Fruit fly (Drosophila melanogaster) whole organism, embryonic: ENCODE data around the gene CG42237.

Experiments
- Ada2b ChIP-seq: fragments of 200-800 bp; sonication (Bioruptor generic); IDR thresholded peaks from 2 replicates; pipeline ENCODE4 v1.3.6; 2022; ENCODE audit warnings: missing biosample characterization, missing genetic modification characterization
- Antp ChIP-seq: fragments of 200-800 bp; sonication (Bioruptor generic); optimal IDR thresholded peaks from 3 replicates; lab custom pipeline; 2016; ENCODE audit warnings: missing biosample characterization, missing genetic modification characterization
- Awh ChIP-seq: fragments of 200-800 bp; sonication (Bioruptor generic); IDR thresholded peaks from 2 replicates; pipeline ENCODE4, ENCODE4 v1.3.6; 2022; ENCODE audit warnings: missing biosample characterization, missing genetic modification characterization
- CG11695 ChIP-seq: fragments of 200-800 bp; sonication (Bioruptor generic); IDR thresholded peaks from 3 replicates; pipeline ENCODE4 v1.3.6; 2022; ENCODE audit warnings: missing biosample characterization, missing genetic modification characterization
- CG12219 ChIP-seq: fragments of 200-800 bp; sonication (Bioruptor generic); optimal IDR thresholded peaks from 3 replicates; lab custom pipeline; 2018; ENCODE audit warnings: missing biosample characterization, mild to moderate bottlenecking, missing genetic modification characterization
- CG12299 ChIP-seq: fragments of 200-800 bp; sonication (Bioruptor generic); optimal IDR thresholded peaks from 2 replicates; lab custom pipeline; 2018; ENCODE audit warnings: missing biosample characterization, mild to moderate bottlenecking, missing genetic modification characterization
- CG13775 ChIP-seq: fragments of 200-800 bp; sonication (Bioruptor generic); optimal IDR thresholded peaks from 3 replicates; lab custom pipeline; 2017; ENCODE audit warnings: missing biosample characterization, mild to moderate bottlenecking, missing genetic modification characterization
- CG14441 ChIP-seq: fragments of 200-800 bp; sonication (Bioruptor generic); IDR thresholded peaks from 2 replicates; pipeline ENCODE4 v1.3.6; 2022; ENCODE audit warnings: missing biosample characterization, missing genetic modification characterization
- CG14667 ChIP-seq: fragments of 200-800 bp; sonication (Bioruptor generic); IDR thresholded peaks from 2 replicates; pipeline ENCODE4 v1.3.6; 2022; ENCODE audit warnings: missing biosample characterization, missing genetic modification characterization
- CG15514 ChIP-seq: fragments of 200-800 bp; sonication (Bioruptor generic); optimal IDR thresholded peaks from 3 replicates; lab custom pipeline; 2017; ENCODE audit warnings: missing biosample characterization, missing genetic modification characterization, mild to moderate bottlenecking, moderate library complexity, missing genetic modification reagents
- CG1603 ChIP-seq: fragments of 200-800 bp; sonication (Bioruptor generic); optimal IDR thresholded peaks from 2 replicates; lab custom pipeline; 2019; ENCODE audit warnings: missing biosample characterization, mild to moderate bottlenecking, missing genetic modification characterization, moderate library complexity
- CG16779 ChIP-seq: fragments of 200-800 bp; sonication (Bioruptor generic); IDR thresholded peaks from 2 replicates; pipeline ENCODE4 v1.3.6; 2022; ENCODE audit warnings: missing biosample characterization, missing genetic modification characterization
- CG17361 ChIP-seq: fragments of 200-800 bp; sonication (Bioruptor generic); IDR thresholded peaks from 3 replicates; pipeline ENCODE4 v1.3.6; 2022; ENCODE audit warnings: missing biosample characterization, missing genetic modification characterization
- CG2889 ChIP-seq: fragments of 200-800 bp; sonication (Bioruptor generic); IDR thresholded peaks from 3 replicates; pipeline ENCODE4 v1.3.6; 2022; ENCODE audit warnings: missing biosample characterization, missing genetic modification characterization
- CG31365 ChIP-seq: fragments of 200-800 bp; sonication (Bioruptor generic); optimal IDR thresholded peaks from 2 replicates; lab custom pipeline; 2018; ENCODE audit warnings: missing biosample characterization, mild to moderate bottlenecking, missing genetic modification characterization
- CG31388 ChIP-seq: fragments of 200-800 bp; sonication (Bioruptor generic); optimal IDR thresholded peaks from 2 replicates; lab custom pipeline; 2016; ENCODE audit warnings: missing biosample characterization, missing genetic modification characterization
- CG32767 ChIP-seq: fragments of 200-800 bp; sonication (Bioruptor generic); IDR thresholded peaks from 2 replicates; pipeline ENCODE4 v1.3.6; 2022; ENCODE audit warnings: missing biosample characterization, missing genetic modification characterization
- CG34376 ChIP-seq: fragments of 200-800 bp; sonication (Bioruptor generic); optimal IDR thresholded peaks from 2 replicates; lab custom pipeline; 2018; ENCODE audit warnings: missing biosample characterization, mild to moderate bottlenecking, missing genetic modification characterization
- CG42726 ChIP-seq: fragments of 200-800 bp; sonication (Bioruptor generic); IDR thresholded peaks from 2 replicates; pipeline ENCODE4 v1.3.6; 2022; ENCODE audit warnings: missing biosample characterization, missing genetic modification characterization; ENCODE audit not compliant: partially characterized antibody
- CG6765 ChIP-seq: fragments of 200-800 bp; sonication (Bioruptor generic); optimal IDR thresholded peaks from 3 replicates; lab custom pipeline; 2017; ENCODE audit warnings: missing biosample characterization, mild to moderate bottlenecking, missing genetic modification characterization
- CG7963 ChIP-seq: fragments of 200-800 bp; sonication (Bioruptor generic); IDR thresholded peaks from 3 replicates; pipeline ENCODE4 v1.3.6; 2022; ENCODE audit warnings: missing biosample characterization, missing genetic modification characterization; ENCODE audit not compliant: partially characterized antibody
- CG8281 ChIP-seq: fragments of 200-800 bp; sonication (Bioruptor generic); optimal IDR thresholded peaks from 2 replicates; lab custom pipeline; 2018; ENCODE audit warnings: missing biosample characterization, mild to moderate bottlenecking, missing genetic modification characterization, moderate library complexity
- CG8388 ChIP-seq: fragments of 200-800 bp; sonication (Bioruptor generic); optimal IDR thresholded peaks from 2 replicates; lab custom pipeline; 2019; ENCODE audit warnings: missing biosample characterization, mild to moderate bottlenecking, missing genetic modification characterization, moderate library complexity
- CG9932 ChIP-seq: fragments of 200-800 bp; sonication (Bioruptor generic); IDR thresholded peaks from 2 replicates; pipeline ENCODE4 v1.3.6; 2022; ENCODE audit warnings: missing biosample characterization, missing genetic modification characterization
- CHES-1-like ChIP-seq: fragments of 200-800 bp; sonication (Bioruptor generic); optimal IDR thresholded peaks from 2 replicates; lab custom pipeline; 2016; ENCODE audit warnings: missing biosample characterization, missing genetic modification characterization
- Doc3 ChIP-seq: fragments of 200-800 bp; sonication (Bioruptor generic); IDR thresholded peaks from 3 replicates; pipeline ENCODE4 v1.3.6; 2022; ENCODE audit warnings: missing biosample characterization, missing genetic modification characterization; ENCODE audit not compliant: partially characterized antibody
- Dp ChIP-seq: fragments of 200-800 bp; sonication (Bioruptor generic); optimal IDR thresholded peaks from 2 replicates; lab custom pipeline; 2018; ENCODE audit warnings: missing biosample characterization, mild to moderate bottlenecking, missing genetic modification characterization, moderate library complexity
- GATAe ChIP-seq: fragments of 200-800 bp; sonication (Bioruptor generic); conservative IDR thresholded peaks from 2 replicates; pipeline ENCODE4 v1.3.6; 2022; ENCODE audit warnings: missing biosample characterization, missing genetic modification characterization
- Meics ChIP-seq: fragments of 200-800 bp; sonication (Bioruptor generic); optimal IDR thresholded peaks from 2 replicates; lab custom pipeline; 2017; ENCODE audit warnings: missing biosample characterization, mild to moderate bottlenecking, missing genetic modification characterization
- Nf-YC ChIP-seq: fragments of 200-800 bp; optimal IDR thresholded peaks from 3 replicates; lab custom pipeline; 2019; ENCODE audit warnings: missing biosample characterization, mild to moderate bottlenecking, missing genetic modification characterization, moderate library complexity
- TFAM ChIP-seq: fragments of 200-800 bp; sonication (Bioruptor generic); optimal IDR thresholded peaks from 2 replicates; lab custom pipeline; 2017; ENCODE audit warnings: missing biosample characterization, missing genetic modification characterization, inconsistent platforms
- Xbp1 ChIP-seq: fragments of 200-800 bp; sonication (Bioruptor generic); optimal IDR thresholded peaks from 3 replicates; lab custom pipeline; 2016; ENCODE audit warnings: missing biosample characterization, mild to moderate bottlenecking, missing genetic modification characterization
- Xrp1 ChIP-seq: fragments of 200-800 bp; sonication (Bioruptor generic); IDR thresholded peaks from 2 replicates; pipeline ENCODE4 v1.3.6; 2022; ENCODE audit warnings: missing biosample characterization, missing genetic modification characterization
- ab ChIP-seq: fragments of 200-800 bp; sonication (Bioruptor generic); optimal IDR thresholded peaks from 2 replicates; lab custom pipeline; 2016; ENCODE audit warnings: missing biosample characterization, missing genetic modification characterization
- abd-A ChIP-seq: fragments of 200-800 bp; sonication (Bioruptor generic); optimal IDR thresholded peaks from 3 replicates; lab custom pipeline; 2019; ENCODE audit warnings: missing biosample characterization, mild to moderate bottlenecking, missing genetic modification characterization, moderate library complexity
- bbx ChIP-seq: fragments of 200-800 bp; sonication (Bioruptor generic); IDR thresholded peaks from 2 replicates; pipeline ENCODE4 v1.3.6; 2022; ENCODE audit warnings: missing biosample characterization, missing genetic modification characterization; ENCODE audit not compliant: partially characterized antibody
- cato ChIP-seq: fragments of 200-800 bp; sonication (Bioruptor generic); optimal IDR thresholded peaks from 2 replicates; lab custom pipeline; 2016; ENCODE audit warnings: missing biosample characterization, missing genetic modification characterization, borderline replicate concordance
- chif ChIP-seq, 2 experiments: fragments of 200-800 bp; sonication (Bioruptor generic); optimal IDR thresholded peaks; 3 replicates each; lab custom pipeline; 2016; ENCODE audit warnings: missing biosample characterization in 2 of 2, missing genetic modification characterization in 2 of 2
- crol ChIP-seq: fragments of 200-800 bp; sonication (Bioruptor generic); IDR thresholded peaks from 2 replicates; pipeline ENCODE4 v1.3.6; 2022; ENCODE audit warnings: missing biosample characterization, missing genetic modification characterization
- crp ChIP-seq, 2 experiments: fragments of 200-800 bp; sonication (Bioruptor generic); optimal IDR thresholded peaks; 2 replicates in 1 of 2; 3 replicates in 1 of 2; lab custom pipeline; 2017; ENCODE audit warnings: missing biosample characterization in 2 of 2, missing genetic modification characterization in 2 of 2, mild to moderate bottlenecking in 1 of 2, moderate library complexity in 1 of 2
- fd64A ChIP-seq: fragments of 200-800 bp; sonication (Bioruptor generic); optimal IDR thresholded peaks from 3 replicates; lab custom pipeline; 2018; ENCODE audit warnings: missing biosample characterization, mild to moderate bottlenecking, missing genetic modification characterization
- grn ChIP-seq: fragments of 200-800 bp; sonication (Bioruptor generic); optimal IDR thresholded peaks from 3 replicates; lab custom pipeline; 2017; ENCODE audit warnings: missing biosample characterization, missing genetic modification characterization
- kah ChIP-seq: fragments of 200-800 bp; sonication (Bioruptor generic); optimal IDR thresholded peaks from 2 replicates; lab custom pipeline; 2018; ENCODE audit warnings: missing biosample characterization, mild to moderate bottlenecking, missing genetic modification characterization
- lola ChIP-seq, 3 experiments: fragments of >200 bp in 2 of 3; fragments of 200-800 bp in 1 of 3; sonication (Bioruptor generic) in 1 of 3; optimal IDR thresholded peaks; 2 replicates each; lab custom pipeline; 2017 to 2019; ENCODE audit warnings: missing biosample characterization in 3 of 3, missing genetic modification characterization in 3 of 3, mild to moderate bottlenecking in 1 of 3, moderate library complexity in 1 of 3
- otp ChIP-seq: fragments of 200-800 bp; sonication (Bioruptor generic); IDR thresholded peaks from 3 replicates; pipeline ENCODE4, ENCODE4 v1.3.6; 2022; ENCODE audit warnings: missing biosample characterization, missing genetic modification characterization
- schlank ChIP-seq: fragments of 200-800 bp; sonication (Bioruptor generic); optimal IDR thresholded peaks from 2 replicates; lab custom pipeline; 2018; ENCODE audit warnings: missing biosample characterization, mild to moderate bottlenecking, missing genetic modification characterization
- sim ChIP-seq: fragments of 200-800 bp; sonication (Bioruptor generic); IDR thresholded peaks from 2 replicates; pipeline ENCODE4 v1.3.6; 2022; ENCODE audit warnings: missing biosample characterization, missing genetic modification characterization
- sqz ChIP-seq: fragments of 200-800 bp; sonication (Bioruptor generic); optimal IDR thresholded peaks from 3 replicates; lab custom pipeline; 2018; ENCODE audit warnings: missing biosample characterization, mild to moderate bottlenecking, missing genetic modification characterization
- stc ChIP-seq: fragments of 200-800 bp; sonication (Bioruptor generic); IDR thresholded peaks from 2 replicates; pipeline ENCODE4 v1.3.6; 2022; ENCODE audit warnings: missing biosample characterization, missing genetic modification characterization
- z ChIP-seq: fragments of 200-800 bp; sonication (Bioruptor generic); IDR thresholded peaks from 3 replicates; pipeline ENCODE4 v1.3.6; 2022; ENCODE audit warnings: missing biosample characterization, missing genetic modification characterization

CG42237 gene

dm6 chrX:13143100-13143499 lies 28.2 kb downstream of the CG42237 start (continued):
- TF ChIP-seq Xbp1 (GFP tag; lab: Kevin White, UChicago) = peak; percentile 34
- TF ChIP-seq CG42726 (GFP tag; lab: Robert Waterston, UW) = no peak
- TF ChIP-seq z (GFP tag; lab: Robert Waterston, UW) = no peak
- TF ChIP-seq CG9932 (GFP tag; lab: Robert Waterston, UW) = no peak
- 0 out of 3 replicates have a peak, but pooled peaks have one; percentile 30 for TF ChIP-seq otp
- peak; percentile 52; the same call in 1 of the 3 replicates for TF ChIP-seq CG11695
- TF ChIP-seq CG32767 (GFP tag; lab: Robert Waterston, UW) = 0 out of 2 replicates have a peak, but pooled peaks have one; percentile 37
- TF ChIP-seq sqz (GFP tag; lab: Kevin White, UChicago) = no peak
- TF ChIP-seq Nf-YC (tag; lab: Kevin White, UChicago) = no peak
- TF ChIP-seq Doc3 = no peak
- no peak for TF ChIP-seq CG31365
- TF ChIP-seq CHES-1-like (GFP tag; lab: Kevin White, UChicago) = no peak
- peak; percentile 40; the same call in 1 of the 2 replicates for TF ChIP-seq CG14667
- TF ChIP-seq chif (GFP tag; optimal IDR thresholded peaks at IDR 0.05; lab: Kevin White, UChicago) = no peak
- TF ChIP-seq fd64A (GFP tag; lab: Kevin White, UChicago) = no peak
- TF ChIP-seq Xrp1 (GFP tag; lab: Robert Waterston, UW) = peak; percentile 65; the same call in 1 of the 2 replicates
- no peak for TF ChIP-seq CG6765 (GFP tag; lab: Kevin White, UChicago)
- TF ChIP-seq grn = no peak
- peak; percentile 29 for TF ChIP-seq CG12219 (GFP tag; lab: Kevin White, UChicago)
- no peak for TF ChIP-seq CG34376 (GFP tag; lab: Kevin White, UChicago)
- no peak; the same call in 1 of the 2 replicates for TF ChIP-seq sim (GFP tag; lab: Robert Waterston, UW)
- peak; percentile 63 for TF ChIP-seq Ada2b (GFP tag; lab: Robert Waterston, UW)
- TF ChIP-seq CG1603 (tag; lab: Kevin White, UChicago) = peak; percentile 41
- TF ChIP-seq schlank (tag; lab: Kevin White, UChicago) = no peak
- TF ChIP-seq ab (GFP tag; lab: Kevin White, UChicago) = no peak
- 0 out of 3 replicates have a peak, but pooled peaks have one; percentile 36 for TF ChIP-seq CG17361 (GFP tag; lab: Robert Waterston, UW)
- 0 out of 2 replicates have a peak, but pooled peaks have one; percentile 53 for TF ChIP-seq CG14441
- TF ChIP-seq CG13775 (GFP tag; lab: Kevin White, UChicago) = peak; percentile 19
- no peak for TF ChIP-seq Antp (GFP tag; lab: Kevin White, UChicago)
- no peak for TF ChIP-seq Meics (GFP tag; lab: Kevin White, UChicago)
- TF ChIP-seq CG8388 (GFP tag; lab: Kevin White, UChicago) = peak; percentile 0
- no peak for TF ChIP-seq TFAM (GFP tag; lab: Kevin White, UChicago)
- TF ChIP-seq cato (GFP tag; lab: Kevin White, UChicago) = no peak
- no peak for TF ChIP-seq kah (GFP tag; lab: Kevin White, UChicago)
- TF ChIP-seq bbx (GFP tag; lab: Robert Waterston, UW) = no peak
- TF ChIP-seq CG15514 = no peak
- TF ChIP-seq abd-A (tag; lab: Kevin White, UChicago) = no peak
- no peak for TF ChIP-seq CG12299 (tag; lab: Kevin White, UChicago)
- TF ChIP-seq CG16779 (GFP tag; lab: Robert Waterston, UW) = no peak
- TF ChIP-seq CG8281 (tag; lab: Kevin White, UChicago) = no peak
- TF ChIP-seq CG7963 = no peak
- TF ChIP-seq Dp = no peak
- TF ChIP-seq CG31388 (GFP tag; lab: Kevin White, UChicago) = no peak
- TF ChIP-seq lola (GFP tag; optimal IDR thresholded peaks at IDR 0.05; lab: Kevin White, UChicago) = peak in 1 of 3 experiments; percentile 18
- peak; percentile 52; the same call in 1 of the 2 replicates for TF ChIP-seq Awh (GFP tag; lab: Robert Waterston, UW)
- TF ChIP-seq crol (GFP tag; lab: Robert Waterston, UW) = no peak
- TF ChIP-seq stc (GFP tag; lab: Robert Waterston, UW) = no peak; the same call in 1 of the 2 replicates
- TF ChIP-seq CG2889 (GFP tag; lab: Robert Waterston, UW) = no peak
- no peak for TF ChIP-seq GATAe (GFP tag; lab: Robert Waterston, UW)
- no peak for TF ChIP-seq crp (GFP tag; optimal IDR thresholded peaks at IDR 0.05; lab: Kevin White, UChicago)
